Worm (Caenorhabditis elegans) whole organism, late embryonic: ENCODE measurements around the gene K04C1.2.

Experiments used
- C38D4.7 ChIP-seq: fragments of 200-800 bp; sonication (Bioruptor generic); optimal IDR thresholded peaks from 2 replicates; lab custom pipeline; 2018; ENCODE audit warnings: mild to moderate bottlenecking, missing genetic modification characterization, moderate library complexity, missing compliant biosample characterization
- K02D7.2 ChIP-seq: sonication (generic microtip); optimal IDR thresholded peaks from 2 replicates; lab custom pipeline; 2017; ENCODE audit warnings: mild to moderate bottlenecking, missing genetic modification characterization, missing compliant biosample characterization
- K09A11.1 ChIP-seq: sonication (generic microtip); optimal IDR thresholded peaks from 2 replicates; lab custom pipeline; 2017; ENCODE audit warnings: antibody characterized with exemption, mild to moderate bottlenecking, missing genetic modification characterization, missing compliant biosample characterization; ENCODE audit not compliant: insufficient read depth
- ceh-14 ChIP-seq: sonication (generic microtip); optimal IDR thresholded peaks from 2 replicates; lab custom pipeline; 2016; ENCODE audit warnings: missing genotype, missing genetic modification characterization, missing compliant biosample characterization
- ceh-18 ChIP-seq: sonication (generic microtip); optimal IDR thresholded peaks from 2 replicates; lab custom pipeline; 2016; ENCODE audit warnings: missing genetic modification characterization, missing compliant biosample characterization
- ceh-2 ChIP-seq: sonication (generic microtip); optimal IDR thresholded peaks from 2 replicates; lab custom pipeline; 2016; ENCODE audit warnings: missing genotype, missing genetic modification characterization, missing compliant biosample characterization
- ceh-30 ChIP-seq: fragments of 150-350 bp; optimal IDR thresholded peaks from 2 replicates; lab custom pipeline; 2014; ENCODE audit warnings: missing biosample characterization, missing genetic modification characterization
- ceh-31 ChIP-seq: sonication (generic microtip); optimal IDR thresholded peaks from 2 replicates; lab custom pipeline; 2016; ENCODE audit warnings: missing genetic modification characterization, missing compliant biosample characterization
- ceh-48 ChIP-seq: sonication (generic microtip); optimal IDR thresholded peaks from 2 replicates; lab custom pipeline; 2016; ENCODE audit warnings: missing genetic modification characterization, inconsistent platforms, missing compliant biosample characterization
- dve-1 ChIP-seq: sonication (generic microtip); optimal IDR thresholded peaks from 2 replicates; lab custom pipeline; 2017; ENCODE audit warnings: antibody characterized with exemption, mild to moderate bottlenecking, missing genetic modification characterization, missing compliant biosample characterization
- elt-2 ChIP-seq: sonication (generic microtip); optimal IDR thresholded peaks from 2 replicates; lab custom pipeline; 2016; ENCODE audit warnings: missing genetic modification reagents, missing genetic modification characterization, missing compliant biosample characterization
- fax-1 ChIP-seq: sonication (generic microtip); optimal IDR thresholded peaks from 2 replicates; lab custom pipeline; 2016; ENCODE audit warnings: missing genotype, missing genetic modification characterization, missing compliant biosample characterization
- fkh-6 ChIP-seq: sonication (generic microtip); optimal IDR thresholded peaks from 2 replicates; lab custom pipeline; 2016; ENCODE audit warnings: missing genetic modification characterization, missing compliant biosample characterization
- hlh-30 ChIP-seq: sonication (generic microtip); optimal IDR thresholded peaks from 2 replicates; lab custom pipeline; 2017; ENCODE audit warnings: antibody characterized with exemption, missing genetic modification characterization, missing compliant biosample characterization; ENCODE audit not compliant: insufficient read depth
- mec-3 ChIP-seq: sonication (generic microtip); optimal IDR thresholded peaks from 2 replicates; lab custom pipeline; 2016; ENCODE audit warnings: borderline replicate concordance, missing genetic modification characterization, missing compliant biosample characterization
- nfya-1 ChIP-seq: sonication (generic microtip); optimal IDR thresholded peaks from 2 replicates; lab custom pipeline; 2017; ENCODE audit warnings: missing genetic modification characterization, mild to moderate bottlenecking, missing compliant biosample characterization, antibody characterized with exemption, moderate library complexity
- npax-4 ChIP-seq: sonication (generic microtip); optimal IDR thresholded peaks from 2 replicates; lab custom pipeline; 2016; ENCODE audit warnings: missing genetic modification characterization, missing compliant biosample characterization
- odd-2 ChIP-seq: sonication (generic microtip); optimal IDR thresholded peaks from 2 replicates; lab custom pipeline; 2017; ENCODE audit warnings: antibody characterized with exemption, mild to moderate bottlenecking, missing genetic modification characterization, missing compliant biosample characterization
- pat-9 ChIP-seq: fragments of 200-800 bp; sonication (Bioruptor generic); optimal IDR thresholded peaks from 2 replicates; lab custom pipeline; 2018; ENCODE audit warnings: mild to moderate bottlenecking, missing genetic modification characterization, moderate library complexity, missing compliant biosample characterization
- pqm-1 ChIP-seq: sonication (generic microtip); optimal IDR thresholded peaks from 2 replicates; lab custom pipeline; 2016; ENCODE audit warnings: missing genetic modification characterization, missing compliant biosample characterization
- ref-2 ChIP-seq: sonication (generic microtip); optimal IDR thresholded peaks from 2 replicates; lab custom pipeline; 2016; ENCODE audit warnings: missing genetic modification characterization, missing compliant biosample characterization
- sox-2 ChIP-seq: fragments of 200-800 bp; sonication (Bioruptor generic); IDR thresholded peaks from 2 replicates; pipeline ENCODE4 v1.3.6; 2022; ENCODE audit warnings: missing genetic modification reagents, missing genetic modification characterization, missing compliant biosample characterization
- sox-4 ChIP-seq: sonication (generic microtip); optimal IDR thresholded peaks from 2 replicates; lab custom pipeline; 2017; ENCODE audit warnings: mild to moderate bottlenecking, missing genetic modification characterization, inconsistent platforms, missing compliant biosample characterization
- tbx-2 ChIP-seq: sonication (generic microtip); optimal IDR thresholded peaks from 2 replicates; lab custom pipeline; 2016; ENCODE audit warnings: missing genetic modification characterization, missing compliant biosample characterization
- ttx-3 ChIP-seq: sonication (generic microtip); optimal IDR thresholded peaks from 2 replicates; lab custom pipeline; 2016; ENCODE audit warnings: missing genetic modification reagents, missing genetic modification characterization, missing compliant biosample characterization
- unc-3 ChIP-seq, 2 experiments: fragments of 200-800 bp in 1 of 2; sonication (Bioruptor generic) in 1 of 2; sonication (generic microtip) in 1 of 2; conservative IDR thresholded peaks in 1 of 2; optimal IDR thresholded peaks in 1 of 2; 2 replicates each; pipeline versions ENCODE4 v1.3.6 to Lab custom; 2016 to 2022; ENCODE audit warnings: missing compliant biosample characterization in 2 of 2, missing genetic modification characterization in 2 of 2, missing genetic modification reagents in 1 of 2
- unc-42 ChIP-seq: sonication (generic microtip); optimal IDR thresholded peaks from 2 replicates; lab custom pipeline; 2016; ENCODE audit warnings: missing genotype, missing genetic modification characterization, missing compliant biosample characterization
- unc-55 ChIP-seq: sonication (generic microtip); optimal IDR thresholded peaks from 2 replicates; lab custom pipeline; 2017; ENCODE audit warnings: missing biosample characterization, missing genetic modification reagents, missing genetic modification characterization
- unc-86 ChIP-seq: sonication (generic microtip); optimal IDR thresholded peaks from 2 replicates; lab custom pipeline; 2016; ENCODE audit warnings: missing genetic modification characterization, missing compliant biosample characterization

Gene K04C1.2

DNA sequence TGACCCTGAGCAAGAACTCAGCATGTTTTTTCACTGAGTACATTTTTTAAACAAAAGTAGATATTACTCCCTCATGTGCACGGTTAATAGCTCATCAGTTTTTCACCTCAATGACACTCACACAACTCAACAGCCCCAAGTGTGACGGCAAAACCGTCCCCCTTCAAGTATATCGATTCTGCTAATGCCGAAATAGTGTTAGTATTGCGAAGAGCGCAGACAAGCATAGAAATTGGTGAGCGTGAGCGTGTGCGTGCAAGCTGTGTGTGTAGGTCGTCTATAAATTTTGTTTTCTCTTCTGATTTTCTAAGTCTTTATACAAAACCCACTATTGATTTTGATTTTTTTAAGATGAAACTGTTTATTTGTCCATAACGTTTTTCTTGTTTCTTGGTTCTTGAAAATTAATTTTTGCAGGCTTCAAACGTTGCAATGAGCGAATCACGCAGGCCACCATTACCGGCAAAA is at the start of gene K04C1.2:
K04C1.2 (plus strand) TSS at position 418 of the 468 bp plus-strand sequence.
- TF ChIP-seq ceh-31 (tag; lab: Kevin White, UChicago) (peak; percentile 37), pqm-1 (tag; lab: Kevin White, UChicago) (no peak), unc-55 (no peak), ref-2 (tag; lab: Kevin White, UChicago) (peak; percentile 18), ceh-48 (tag; lab: Kevin White, UChicago) (peak; percentile 73), ceh-14 (tag; lab: Kevin White, UChicago) (no peak), nfya-1 (tag; lab: Kevin White, UChicago) (peak; percentile 21), sox-2 (GFP tag; lab: Robert Waterston, UW) (no peak), mec-3 (no peak), npax-4 (tag; lab: Kevin White, UChicago) (no peak)

DNA sequence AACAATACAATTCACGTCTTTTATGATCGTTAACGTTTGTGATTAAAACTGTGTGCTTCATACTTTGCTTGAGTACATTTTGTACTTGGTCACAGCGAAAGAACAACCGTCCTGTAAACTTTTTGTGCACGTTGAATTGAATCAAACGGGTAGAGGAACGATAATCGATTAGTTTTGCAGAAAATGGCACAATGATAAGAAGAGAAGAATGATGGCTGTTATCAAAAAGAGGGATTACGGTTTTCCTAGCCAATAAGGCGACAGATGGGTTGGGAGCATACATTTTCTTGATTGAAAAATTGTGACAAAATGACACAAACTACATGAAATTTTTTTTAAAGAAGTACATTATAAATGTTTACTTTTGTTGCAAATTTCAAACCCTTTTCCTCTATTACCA is 44.3 kb upstream of the K04C1.2 start:
- peak; percentile 60 for TF ChIP-seq elt-2
- TF ChIP-seq K09A11.1: no peak

DNA sequence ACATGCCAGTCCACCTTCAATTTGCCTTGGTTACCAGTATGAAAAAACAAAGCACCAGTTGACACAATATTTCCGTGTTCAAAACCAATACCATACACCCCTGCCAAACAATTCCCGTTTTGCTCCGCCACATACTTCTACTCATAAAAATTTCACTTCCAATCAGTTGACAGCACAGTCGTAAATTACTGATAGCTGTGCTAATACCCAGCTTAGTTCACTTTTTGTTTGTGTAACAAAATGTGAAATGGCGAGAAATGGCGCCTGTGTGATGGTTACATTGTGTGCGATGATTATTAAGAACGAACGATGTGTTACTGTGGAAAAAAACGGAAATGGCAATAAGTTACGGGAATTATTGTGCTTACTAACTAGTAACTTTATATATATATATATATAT is 32.2 kb upstream of the K04C1.2 start:
- TF ChIP-seq sox-4 (no peak), pat-9 (no peak), tbx-2 (tag; lab: Kevin White, UChicago) (no peak)

DNA sequence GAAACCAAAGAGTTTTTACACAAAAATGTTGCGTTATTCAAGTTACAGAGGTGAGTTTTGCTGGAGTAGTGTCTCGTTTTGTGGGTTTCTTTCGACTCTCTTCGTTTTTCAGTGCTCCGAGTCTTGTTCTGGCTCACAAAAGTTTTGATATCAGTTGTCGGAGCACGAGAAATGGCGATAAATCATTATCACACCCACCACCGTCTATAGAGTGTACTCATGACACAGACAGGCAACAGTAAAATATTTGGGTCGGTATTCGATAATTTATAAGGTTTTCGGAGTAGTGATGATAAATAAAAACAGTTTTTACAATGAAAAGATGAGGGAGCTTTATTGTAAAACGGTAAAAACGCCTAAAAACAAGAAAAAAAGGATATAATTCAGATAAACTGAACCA is 30.6 kb upstream of the K04C1.2 start, which contains the start of gene ceh-37:
ceh-37 (minus strand) TSS at position 59 of the 400 bp plus-strand sequence.
- TF ChIP-seq ceh-30 (tag; lab: Kevin White, UChicago) (no peak), fax-1 (tag; lab: Kevin White, UChicago) (no peak), elt-2 (peak; percentile 75), odd-2 (tag; lab: Kevin White, UChicago) (no peak), unc-42 (tag; lab: Kevin White, UChicago) (no peak)

DNA sequence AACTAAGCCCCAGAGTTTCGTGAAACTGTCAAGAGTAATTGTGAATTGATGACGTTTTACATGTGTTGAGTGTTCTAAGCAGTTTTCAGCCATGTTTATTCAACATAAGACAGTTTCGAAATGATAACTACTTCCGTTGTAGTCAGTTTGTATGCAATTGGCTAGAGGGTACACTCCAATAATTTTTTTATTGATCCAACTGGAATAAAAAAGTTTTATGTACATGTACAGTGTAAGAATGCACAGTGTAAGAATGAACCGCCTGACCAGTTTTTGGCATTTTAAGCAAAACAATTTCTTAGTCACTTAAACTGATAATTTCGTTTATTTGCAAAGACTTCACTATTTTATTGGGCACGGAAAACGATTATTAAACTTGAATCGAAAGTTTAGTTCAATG is 25.2 kb upstream of the K04C1.2 start:
- TF ChIP-seq sox-4 (no peak), ceh-18 (no peak), elt-2 (no peak), fkh-6 (no peak), unc-3 (GFP tag; conservative IDR thresholded peaks at IDR 0.05; lab: Robert Waterston, UW) (no peak), unc-3 (tag; optimal IDR thresholded peaks at IDR 0.05; lab: Kevin White, UChicago) (no peak), hlh-30 (tag; lab: Kevin White, UChicago) (no peak), C38D4.7 (GFP tag; lab: Kevin White, UChicago) (no peak), unc-86 (tag; lab: Kevin White, UChicago) (no peak), ceh-2 (tag; lab: Kevin White, UChicago) (no peak), ceh-30 (tag; lab: Kevin White, UChicago) (no peak)
- TF ChIP-seq, all 69 proteins: peak for 0

DNA sequence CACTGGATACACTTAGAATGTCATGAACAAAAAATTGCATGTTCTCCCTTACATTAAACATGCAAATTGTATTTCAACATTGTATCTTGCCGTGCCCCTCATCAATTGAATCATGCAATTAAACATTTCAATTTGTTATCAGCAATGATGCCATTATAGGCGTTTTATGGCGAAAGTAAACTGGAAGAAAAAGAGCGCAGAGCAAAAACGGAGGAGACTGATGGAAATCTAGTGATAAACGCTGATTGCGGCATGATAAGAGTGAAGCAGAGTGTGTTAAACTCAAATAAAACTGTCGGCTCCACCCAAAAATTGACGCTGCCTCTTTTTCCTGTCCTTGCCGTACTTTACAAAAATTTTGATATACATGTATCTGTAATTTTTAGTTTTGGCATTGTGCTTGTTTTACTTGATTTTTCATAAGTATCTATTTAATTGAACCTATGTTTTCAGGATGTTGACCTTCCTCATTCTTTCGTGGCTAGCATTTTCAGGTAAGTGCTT is 23.9 kb upstream of the K04C1.2 start, which contains the start of gene K06G5.1:
K06G5.1 (plus strand) TSS at position 454 of the 504 bp plus-strand sequence.
- TF ChIP-seq ref-2 (tag; lab: Kevin White, UChicago): no peak
- peak; percentile 85 for TF ChIP-seq elt-2

DNA sequence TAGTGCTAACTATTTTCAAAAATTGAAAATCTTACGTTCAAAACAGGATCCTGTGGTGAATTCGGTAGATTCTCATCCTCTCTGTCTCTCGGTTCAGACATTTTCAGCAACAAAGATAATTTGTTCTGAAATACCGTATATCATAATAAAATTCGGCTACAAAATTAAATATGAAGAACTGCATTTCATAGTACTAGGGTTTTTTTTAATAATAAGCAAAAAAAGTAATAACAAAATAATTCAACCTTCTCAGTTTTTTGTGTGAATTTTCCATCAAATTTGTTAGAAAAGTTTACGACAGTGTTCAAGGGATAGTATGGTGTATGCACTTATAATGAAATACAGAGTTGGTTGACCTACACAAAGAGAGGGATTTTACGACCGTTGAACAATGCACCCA is 15.4 kb upstream of the K04C1.2 start, which contains the start of gene K06G5.3:
K06G5.3 (minus strand) TSS at position 101 of the 400 bp plus-strand sequence.
- no peak for TF ChIP-seq npax-4 (tag; lab: Kevin White, UChicago)
- TF ChIP-seq ceh-18: no peak
- TF ChIP-seq K02D7.2 (tag; lab: Kevin White, UChicago): no peak
- TF ChIP-seq ttx-3: no peak
- TF ChIP-seq dve-1 (tag; lab: Kevin White, UChicago): no peak
- TF ChIP-seq, all 69 proteins: peak for 0
